Fruit fly (Drosophila melanogaster): ENCODE data around the gene Fpgs1.

dm6 chrX:12623992-12624391, 12.3 kb downstream of the Fpgs1 start, which contains the start of gene CG15728:
- TF ChIP-seq CG33017 (tag; optimal IDR thresholded peaks at IDR 0.05) (no peak), CG11617 (GFP tag; optimal IDR thresholded peaks at IDR 0.05) (no peak), pad (GFP tag; optimal IDR thresholded peaks at IDR 0.05) (no peak), cnc (optimal IDR thresholded peaks at IDR 0.05) (no peak), cic (GFP tag; optimal IDR thresholded peaks at IDR 0.05) (no peak)

Data from whole organism, adult.